Fruit fly (Drosophila melanogaster) whole organism, embryonic: ENCODE measurements around the gene Vps37B.
A peak's percentile ranks its signal among the peaks of the same experiment; 100 is the strongest.

Source experiments
- Antp ChIP-seq: fragments of 200-800 bp; sonication (Bioruptor generic); optimal IDR thresholded peaks from 3 replicates; lab custom pipeline; 2016; ENCODE audit warnings: missing biosample characterization, missing genetic modification characterization
- Atf3 ChIP-seq: fragments of 200-800 bp; sonication (Bioruptor generic); optimal IDR thresholded peaks from 3 replicates; lab custom pipeline; 2016; ENCODE audit warnings: missing biosample characterization, missing genetic modification characterization
- Atf6 ChIP-seq: fragments of 200-800 bp; sonication (Bioruptor generic); IDR thresholded peaks from 2 replicates; pipeline ENCODE4 v1.3.6; 2022; ENCODE audit warnings: missing biosample characterization, missing genetic modification characterization
- Blimp-1 ChIP-seq: fragments of 200-800 bp; sonication (Bioruptor generic); optimal IDR thresholded peaks from 3 replicates; lab custom pipeline; 2018; ENCODE audit warnings: missing biosample characterization, missing genetic modification characterization, mild to moderate bottlenecking, moderate library complexity, missing genetic modification reagents
- C15 ChIP-seq: fragments of 200-800 bp; sonication (Bioruptor generic); IDR thresholded peaks from 3 replicates; pipeline ENCODE4 v1.3.6; 2022; ENCODE audit warnings: missing biosample characterization, missing genetic modification characterization
- CG11696 ChIP-seq: fragments of 200-800 bp; sonication (Bioruptor generic); IDR thresholded peaks from 2 replicates; pipeline ENCODE4 v1.3.6; 2022; ENCODE audit warnings: missing biosample characterization, missing genetic modification characterization
- CG12155 ChIP-seq: fragments of 200-800 bp; sonication (Bioruptor generic); optimal IDR thresholded peaks from 3 replicates; lab custom pipeline; 2016; ENCODE audit warnings: missing biosample characterization, missing genetic modification characterization
- CG13287 ChIP-seq: fragments of 200-800 bp; sonication (Bioruptor generic); IDR thresholded peaks from 2 replicates; pipeline ENCODE4 v1.3.6; 2022; ENCODE audit warnings: missing biosample characterization, missing genetic modification characterization; ENCODE audit not compliant: partially characterized antibody
- CG13775 ChIP-seq: fragments of 200-800 bp; sonication (Bioruptor generic); optimal IDR thresholded peaks from 3 replicates; lab custom pipeline; 2017; ENCODE audit warnings: missing biosample characterization, mild to moderate bottlenecking, missing genetic modification characterization
- CG14965 ChIP-seq: fragments of 200-800 bp; sonication (Bioruptor generic); optimal IDR thresholded peaks from 2 replicates; lab custom pipeline; 2016; ENCODE audit warnings: missing biosample characterization, missing genetic modification characterization, borderline replicate concordance
- CG1647 ChIP-seq: fragments of 200-800 bp; sonication (Bioruptor generic); optimal IDR thresholded peaks from 3 replicates; lab custom pipeline; 2016; ENCODE audit warnings: missing biosample characterization, missing genetic modification characterization
- CG17361 ChIP-seq: fragments of 200-800 bp; sonication (Bioruptor generic); IDR thresholded peaks from 3 replicates; pipeline ENCODE4 v1.3.6; 2022; ENCODE audit warnings: missing biosample characterization, missing genetic modification characterization
- CG18619 ChIP-seq: fragments of 200-800 bp; sonication (Bioruptor generic); optimal IDR thresholded peaks from 3 replicates; lab custom pipeline; 2017; ENCODE audit warnings: missing biosample characterization, mild to moderate bottlenecking, missing genetic modification characterization
- CG30403 ChIP-seq: fragments of 200-800 bp; sonication (Bioruptor generic); optimal IDR thresholded peaks from 3 replicates; lab custom pipeline; 2016; ENCODE audit warnings: missing biosample characterization, missing genetic modification characterization
- CG32772 ChIP-seq: fragments of 200-800 bp; sonication (Bioruptor generic); IDR thresholded peaks from 2 replicates; pipeline ENCODE4 v1.3.6; 2022; ENCODE audit warnings: missing biosample characterization, missing genetic modification characterization
- CG34376 ChIP-seq: fragments of 200-800 bp; sonication (Bioruptor generic); optimal IDR thresholded peaks from 2 replicates; lab custom pipeline; 2018; ENCODE audit warnings: missing biosample characterization, mild to moderate bottlenecking, missing genetic modification characterization
- CG4617 ChIP-seq: fragments of 200-800 bp; sonication (Bioruptor generic); optimal IDR thresholded peaks from 3 replicates; lab custom pipeline; 2016; ENCODE audit warnings: missing biosample characterization, missing genetic modification characterization, borderline replicate concordance
- CG6272 ChIP-seq: fragments of 200-800 bp; sonication (Bioruptor generic); IDR thresholded peaks from 2 replicates; pipeline ENCODE4 v1.3.6; 2022; ENCODE audit warnings: missing biosample characterization, missing genetic modification characterization
- CG8290 ChIP-seq, 3 experiments: fragments of 200-800 bp; sonication (Bioruptor generic); optimal IDR thresholded peaks; 2 replicates each; lab custom pipeline; 2016 to 2019; ENCODE audit warnings: missing biosample characterization in 3 of 3, missing genetic modification characterization in 3 of 3, mild to moderate bottlenecking in 2 of 3, moderate library complexity in 1 of 3
- CG9817 ChIP-seq: fragments of 200-800 bp; sonication (Bioruptor generic); optimal IDR thresholded peaks from 2 replicates; lab custom pipeline; 2018; ENCODE audit warnings: missing biosample characterization, mild to moderate bottlenecking, missing genetic modification characterization, moderate library complexity
- Camta ChIP-seq: fragments of 200-800 bp; sonication (Bioruptor generic); optimal IDR thresholded peaks from 2 replicates; lab custom pipeline; 2016; ENCODE audit warnings: missing biosample characterization, missing genetic modification characterization
- D ChIP-seq, 2 experiments: fragments of 200-800 bp in 1 of 2; fragments of >200 bp in 1 of 2; sonication (Bioruptor generic) in 1 of 2; optimal IDR thresholded peaks; 2 replicates in 1 of 2; 3 replicates in 1 of 2; lab custom pipeline; 2017; ENCODE audit warnings: mild to moderate bottlenecking in 1 of 2, missing biosample characterization in 1 of 2, missing genetic modification characterization in 1 of 2, missing genetic modification reagents in 1 of 2
- Fer2 ChIP-seq: fragments of 200-800 bp; sonication (Bioruptor generic); optimal IDR thresholded peaks from 2 replicates; lab custom pipeline; 2018; ENCODE audit warnings: missing biosample characterization, mild to moderate bottlenecking, missing genetic modification characterization, moderate library complexity
- Fer3 ChIP-seq: fragments of 200-800 bp; sonication (Bioruptor generic); optimal IDR thresholded peaks from 2 replicates; lab custom pipeline; 2018; ENCODE audit warnings: missing biosample characterization, mild to moderate bottlenecking, missing genetic modification characterization, moderate library complexity
- HmgD ChIP-seq: fragments of 200-800 bp; sonication (Bioruptor generic); optimal IDR thresholded peaks from 3 replicates; lab custom pipeline; 2016; ENCODE audit warnings: missing biosample characterization, missing genetic modification characterization
- Hmx ChIP-seq: fragments of 200-800 bp; sonication (Bioruptor generic); optimal IDR thresholded peaks from 2 replicates; lab custom pipeline; 2016; ENCODE audit warnings: missing biosample characterization, missing genetic modification characterization
- Hr3 ChIP-seq: fragments of 200-800 bp; sonication (Bioruptor generic); optimal IDR thresholded peaks from 3 replicates; lab custom pipeline; 2016; ENCODE audit warnings: missing biosample characterization, missing genetic modification characterization
- Kr ChIP-seq: fragments of 200-800 bp; sonication (Bioruptor generic); optimal IDR thresholded peaks from 2 replicates; lab custom pipeline; 2017; ENCODE audit warnings: missing biosample characterization, mild to moderate bottlenecking, missing genetic modification characterization
- Myb ChIP-seq: fragments of 200-800 bp; sonication (Bioruptor generic); optimal IDR thresholded peaks from 2 replicates; lab custom pipeline; 2016; ENCODE audit warnings: missing biosample characterization, missing genetic modification characterization
- Opbp ChIP-seq: fragments of 200-800 bp; sonication (Bioruptor generic); IDR thresholded peaks from 3 replicates; pipeline ENCODE4 v1.3.6; 2022; ENCODE audit warnings: missing biosample characterization, missing genetic modification characterization; ENCODE audit not compliant: partially characterized antibody
- Ravus ChIP-seq: fragments of 200-800 bp; sonication (Bioruptor generic); IDR thresholded peaks from 2 replicates; pipeline ENCODE4 v1.3.6; 2022; ENCODE audit warnings: missing biosample characterization, missing genetic modification characterization
- Sox100B ChIP-seq: fragments of 200-800 bp; sonication (Bioruptor generic); optimal IDR thresholded peaks from 3 replicates; lab custom pipeline; 2018; ENCODE audit warnings: missing biosample characterization, mild to moderate bottlenecking, missing genetic modification characterization
- Sox102F ChIP-seq: fragments of 200-800 bp; sonication (Bioruptor generic); optimal IDR thresholded peaks from 2 replicates; lab custom pipeline; 2018; ENCODE audit warnings: missing biosample characterization, mild to moderate bottlenecking, missing genetic modification characterization, moderate library complexity
- Sry-δ ChIP-seq: fragments of 200-800 bp; sonication (Bioruptor generic); optimal IDR thresholded peaks from 2 replicates; lab custom pipeline; 2016; ENCODE audit warnings: missing biosample characterization, missing genetic modification characterization
- Stat92E ChIP-seq, 3 experiments: fragments of >200 bp in 2 of 3; fragments of 200-800 bp in 1 of 3; sonication (Bioruptor generic) in 1 of 3; optimal IDR thresholded peaks; 2 replicates each; lab custom pipeline; 2017 to 2019; ENCODE audit warnings: missing biosample characterization in 3 of 3, missing genetic modification characterization in 3 of 3, mild to moderate bottlenecking in 1 of 3, moderate library complexity in 1 of 3
- ac ChIP-seq: fragments of 200-800 bp; sonication (Bioruptor generic); optimal IDR thresholded peaks from 3 replicates; lab custom pipeline; 2017; ENCODE audit warnings: missing biosample characterization, mild to moderate bottlenecking, missing genetic modification characterization
- al ChIP-seq: fragments of 200-800 bp; sonication (Bioruptor generic); IDR thresholded peaks from 2 replicates; pipeline ENCODE4 v1.3.6; 2022; ENCODE audit warnings: missing biosample characterization, missing genetic modification characterization
- cg ChIP-seq: fragments of 200-800 bp; sonication (Bioruptor generic); optimal IDR thresholded peaks from 3 replicates; lab custom pipeline; 2019; ENCODE audit warnings: missing biosample characterization, mild to moderate bottlenecking, missing genetic modification characterization, moderate library complexity
- chn ChIP-seq: fragments of 200-800 bp; sonication (Bioruptor generic); optimal IDR thresholded peaks from 2 replicates; lab custom pipeline; 2016; ENCODE audit warnings: missing biosample characterization, missing genetic modification characterization
- dimm ChIP-seq: fragments of 200-800 bp; sonication (Bioruptor generic); IDR thresholded peaks from 2 replicates; pipeline ENCODE4 v1.3.6; 2022; ENCODE audit warnings: missing biosample characterization, missing genetic modification characterization
- disco-r ChIP-seq: fragments of 200-800 bp; sonication (Bioruptor generic); optimal IDR thresholded peaks from 2 replicates; lab custom pipeline; 2016; ENCODE audit warnings: missing biosample characterization, missing genetic modification characterization
- eyg ChIP-seq: fragments of 200-800 bp; sonication (Bioruptor generic); optimal IDR thresholded peaks from 3 replicates; lab custom pipeline; 2016; ENCODE audit warnings: missing biosample characterization, missing genetic modification characterization
- fd96Cb ChIP-seq: fragments of 200-800 bp; sonication (Bioruptor generic); optimal IDR thresholded peaks from 2 replicates; lab custom pipeline; 2018; ENCODE audit warnings: missing biosample characterization, mild to moderate bottlenecking, missing genetic modification characterization, moderate library complexity
- ham ChIP-seq: fragments of 200-800 bp; sonication (Bioruptor generic); IDR thresholded peaks from 2 replicates; pipeline ENCODE4 v1.3.6; 2022; ENCODE audit warnings: missing biosample characterization, missing genetic modification characterization
- lmd ChIP-seq: fragments of 200-800 bp; sonication (Bioruptor generic); IDR thresholded peaks from 2 replicates; pipeline ENCODE4 v1.3.6; 2022; ENCODE audit warnings: missing biosample characterization, missing genetic modification characterization
- onecut ChIP-seq: fragments of 200-800 bp; sonication (Bioruptor generic); IDR thresholded peaks from 2 replicates; pipeline ENCODE4 v1.3.6; 2022; ENCODE audit warnings: missing biosample characterization, missing genetic modification characterization
- trh ChIP-seq: fragments of 200-800 bp; sonication (Bioruptor generic); optimal IDR thresholded peaks from 2 replicates; lab custom pipeline; 2016; ENCODE audit warnings: missing biosample characterization, missing genetic modification characterization
- zen ChIP-seq: fragments of 200-800 bp; sonication (Bioruptor generic); optimal IDR thresholded peaks from 3 replicates; lab custom pipeline; 2018; ENCODE audit warnings: missing biosample characterization, mild to moderate bottlenecking, missing genetic modification characterization, moderate library complexity

The Vps37B gene

dm6 chr3R:5256462-5257146 is 30.6 kb downstream of the Vps37B start, which contains the start of the genes Enoph and Hph (continued):
- TF ChIP-seq fd96Cb (tag; lab: Kevin White, UChicago), result peak; percentile 56
- peak; percentile 70 for TF ChIP-seq CG9817 (tag; lab: Kevin White, UChicago)
- peak; percentile 49 for TF ChIP-seq zen (tag; lab: Kevin White, UChicago)
- TF ChIP-seq Hmx (GFP tag; lab: Kevin White, UChicago), result no peak
- TF ChIP-seq Sry-δ (GFP tag; lab: Kevin White, UChicago), result peak; percentile 97
- TF ChIP-seq D (optimal IDR thresholded peaks at IDR 0.05; lab: Kevin White, UChicago), result no peak
- peak; percentile 20 for TF ChIP-seq D (GFP tag; optimal IDR thresholded peaks at IDR 0.05; lab: Kevin White, UChicago)
- TF ChIP-seq CG8290 (GFP tag; optimal IDR thresholded peaks at IDR 0.05; lab: Kevin White, UChicago), result peak; percentile 19
- peak in 1 of 2 experiments; percentile 43 for TF ChIP-seq CG8290 (tag; optimal IDR thresholded peaks at IDR 0.05; lab: Kevin White, UChicago)
- TF ChIP-seq CG30403, result peak; percentile 77
- peak; percentile 71 for TF ChIP-seq CG12155 (GFP tag; lab: Kevin White, UChicago)
- TF ChIP-seq CG18619 (GFP tag; lab: Kevin White, UChicago), result peak; percentile 64
- TF ChIP-seq disco-r (GFP tag; lab: Kevin White, UChicago), result no peak
- peak; percentile 54 for TF ChIP-seq Camta (GFP tag; lab: Kevin White, UChicago)
- TF ChIP-seq Atf6 (GFP tag; lab: Robert Waterston, UW), result no peak
- peak; percentile 11 for TF ChIP-seq chn (GFP tag; lab: Kevin White, UChicago)
- TF ChIP-seq Kr, result no peak
- no peak for TF ChIP-seq CG11696
- no peak for TF ChIP-seq Ravus (GFP tag; lab: Robert Waterston, UW)
- no peak for TF ChIP-seq ac (GFP tag; lab: Kevin White, UChicago)
- TF ChIP-seq CG13775, result peak; percentile 73
- TF ChIP-seq eyg (GFP tag; lab: Kevin White, UChicago), result no peak
- no peak for TF ChIP-seq CG34376
- no peak for TF ChIP-seq dimm (GFP tag; lab: Robert Waterston, UW)
- no peak for TF ChIP-seq ham
- peak; percentile 67 for TF ChIP-seq lmd (GFP tag; lab: Robert Waterston, UW)
- no peak for TF ChIP-seq Stat92E (GFP tag; optimal IDR thresholded peaks at IDR 0.05; lab: Kevin White, UChicago)
- TF ChIP-seq CG32772 (GFP tag; lab: Robert Waterston, UW), result peak; percentile 27; the same call in 1 of the 2 replicates
- TF ChIP-seq Antp (GFP tag; lab: Kevin White, UChicago), result peak; percentile 62
- TF ChIP-seq cg, result no peak
- peak; percentile 57 for TF ChIP-seq Fer2 (tag; lab: Kevin White, UChicago)
- peak; percentile 81 for TF ChIP-seq CG4617
- no peak for TF ChIP-seq CG14965 (GFP tag; lab: Kevin White, UChicago)
- TF ChIP-seq trh (GFP tag; lab: Kevin White, UChicago), result peak; percentile 33
- TF ChIP-seq onecut (GFP tag; lab: Robert Waterston, UW), result no peak
- peak; percentile 96 for TF ChIP-seq Myb (GFP tag; lab: Kevin White, UChicago)
- TF ChIP-seq Blimp-1 (GFP tag; lab: Kevin White, UChicago), result peak; percentile 45
- no peak for TF ChIP-seq CG1647 (GFP tag; lab: Kevin White, UChicago)
- TF ChIP-seq Sox100B (GFP tag; lab: Kevin White, UChicago), result peak; percentile 69
- peak; percentile 42 for TF ChIP-seq HmgD (GFP tag; lab: Kevin White, UChicago)
- peak; percentile 83 for TF ChIP-seq Opbp
- peak; percentile 41 for TF ChIP-seq Fer3 (tag; lab: Kevin White, UChicago)
- TF ChIP-seq CG13287, result peak; percentile 81
- TF ChIP-seq C15 (GFP tag; lab: Robert Waterston, UW), result 0 out of 3 replicates have a peak, but pooled peaks have one; percentile 17
- peak; percentile 20 for TF ChIP-seq Atf3
- TF ChIP-seq CG17361, result peak; percentile 86
- peak; percentile 70 for TF ChIP-seq Hr3
- TF ChIP-seq al (GFP tag; lab: Robert Waterston, UW), result peak; percentile 57
- peak; percentile 63 for TF ChIP-seq Sox102F (GFP tag; lab: Kevin White, UChicago)
- TF ChIP-seq CG6272, result 0 out of 2 replicates have a peak, but pooled peaks have one; percentile 39
